Worm (Caenorhabditis elegans) whole organism, late embryonic: ENCODE measurements around the gene F09C12.8.

Experiments used
- che-1 ChIP-seq: sonication (generic microtip); optimal IDR thresholded peaks from 2 replicates; lab custom pipeline; 2016; ENCODE audit warnings: mild to moderate bottlenecking, missing genetic modification characterization, missing compliant biosample characterization
- elt-4 ChIP-seq: sonication (generic microtip); optimal IDR thresholded peaks from 2 replicates; lab custom pipeline; 2016; ENCODE audit warnings: missing genetic modification characterization, missing compliant biosample characterization
- fax-1 ChIP-seq: sonication (generic microtip); optimal IDR thresholded peaks from 2 replicates; lab custom pipeline; 2016; ENCODE audit warnings: missing genotype, missing genetic modification characterization, missing compliant biosample characterization
- hlh-8 ChIP-seq: sonication (generic microtip); optimal IDR thresholded peaks from 2 replicates; lab custom pipeline; 2016; ENCODE audit warnings: missing genotype, missing genetic modification characterization, missing compliant biosample characterization
- lin-11 ChIP-seq: fragments of 200-800 bp; sonication (Bioruptor generic); optimal IDR thresholded peaks from 2 replicates; lab custom pipeline; 2018; ENCODE audit warnings: mild to moderate bottlenecking, missing genetic modification characterization, missing compliant biosample characterization
- pha-4 ChIP-seq: fragments of 150-350 bp; optimal IDR thresholded peaks from 2 replicates; lab custom pipeline; 2018; ENCODE audit warnings: missing biosample characterization, missing genetic modification reagents, missing genetic modification characterization
- pros-1 ChIP-seq: fragments of 150-350 bp; optimal IDR thresholded peaks from 2 replicates; lab custom pipeline; 2014; ENCODE audit warnings: missing biosample characterization, missing genetic modification reagents, missing genetic modification characterization
- ref-2 ChIP-seq: sonication (generic microtip); optimal IDR thresholded peaks from 2 replicates; lab custom pipeline; 2016; ENCODE audit warnings: missing genetic modification characterization, missing compliant biosample characterization
- syd-9 ChIP-seq: sonication (generic microtip); optimal IDR thresholded peaks from 2 replicates; lab custom pipeline; 2016; ENCODE audit warnings: mild to moderate bottlenecking, missing genetic modification characterization, moderate library complexity, missing compliant biosample characterization
- unc-86 ChIP-seq: sonication (generic microtip); optimal IDR thresholded peaks from 2 replicates; lab custom pipeline; 2016; ENCODE audit warnings: missing genetic modification characterization, missing compliant biosample characterization

ce11 chrII:5103784-5104457, 8.3 kb upstream of the F09C12.8 start, which contains the start of the genes C04G6.11 and mpk-2:
- TF ChIP-seq pros-1 (tag; lab: Kevin White, UChicago) (no peak), pha-4 (tag; lab: Kevin White, UChicago) (no peak), fax-1 (no peak), syd-9 (tag; lab: Kevin White, UChicago) (no peak), lin-11 (tag; lab: Kevin White, UChicago) (no peak), che-1 (tag; lab: Kevin White, UChicago) (no peak), hlh-8 (tag; lab: Kevin White, UChicago) (no peak), ref-2 (tag; lab: Kevin White, UChicago) (no peak), unc-86 (tag; lab: Kevin White, UChicago) (no peak), elt-4 (tag; lab: Kevin White, UChicago) (no peak)
